Worm (Caenorhabditis elegans) whole organism, L1 larva: Measurements from ENCODE around the gene F13A2.9.

ENCODE experiments used
- C04F5.9 ChIP-seq: sonication (generic microtip); optimal IDR thresholded peaks from 2 replicates; lab custom pipeline; 2016; ENCODE audit warnings: missing genetic modification characterization, missing compliant biosample characterization
- F16B12.6 ChIP-seq: fragments of 150-350 bp; optimal IDR thresholded peaks from 2 replicates; lab custom pipeline; 2014; ENCODE audit warnings: missing biosample characterization, missing genetic modification characterization
- Y116A8C.19 ChIP-seq: sonication (generic microtip); optimal IDR thresholded peaks from 2 replicates; lab custom pipeline; 2016; ENCODE audit warnings: missing compliant biosample characterization, missing genetic modification characterization, borderline replicate concordance
- aha-1 ChIP-seq: fragments of 150-350 bp; optimal IDR thresholded peaks from 2 replicates; lab custom pipeline; 2014; ENCODE audit warnings: missing biosample characterization, missing genetic modification characterization
- ama-1 ChIP-seq: fragments of 150-350 bp; optimal IDR thresholded peaks from 2 replicates; lab custom pipeline; 2014
- ceh-63 ChIP-seq: fragments of 200-800 bp; sonication (Bioruptor generic); optimal IDR thresholded peaks from 2 replicates; lab custom pipeline; 2018; ENCODE audit warnings: mild to moderate bottlenecking, missing genetic modification characterization, missing compliant biosample characterization
- ceh-88 ChIP-seq: fragments of 200-800 bp; sonication (Bioruptor generic); IDR thresholded peaks from 2 replicates; pipeline ENCODE4 v1.3.6; 2022; ENCODE audit warnings: missing genetic modification characterization, missing compliant biosample characterization
- ces-1 ChIP-seq: fragments of 150-350 bp; optimal IDR thresholded peaks from 2 replicates; lab custom pipeline; 2014; ENCODE audit warnings: missing biosample characterization, missing genetic modification reagents, missing genetic modification characterization
- fkh-10 ChIP-seq: sonication (generic microtip); optimal IDR thresholded peaks from 2 replicates; lab custom pipeline; 2017; ENCODE audit warnings: missing biosample characterization, missing genetic modification reagents, missing genetic modification characterization
- fkh-4 ChIP-seq: sonication (generic microtip); optimal IDR thresholded peaks from 2 replicates; lab custom pipeline; 2016; ENCODE audit warnings: missing compliant biosample characterization, missing genetic modification characterization, borderline replicate concordance
- grh-1 ChIP-seq: fragments of 200-800 bp; sonication (Bioruptor generic); IDR thresholded peaks from 2 replicates; pipeline ENCODE4 v1.3.6; 2022; ENCODE audit warnings: missing genetic modification reagents, missing genetic modification characterization, missing compliant biosample characterization
- hlh-4 ChIP-seq: sonication (generic microtip); optimal IDR thresholded peaks from 2 replicates; lab custom pipeline; 2016; ENCODE audit warnings: mild to moderate bottlenecking, missing genetic modification characterization, missing compliant biosample characterization
- hpl-2 ChIP-seq: fragments of 150-350 bp; optimal IDR thresholded peaks from 2 replicates; lab custom pipeline; 2014; ENCODE audit warnings: missing biosample characterization, missing genetic modification reagents, missing genetic modification characterization
- isw-1 ChIP-seq: fragments of 200-800 bp; sonication (Bioruptor generic); IDR thresholded peaks from 2 replicates; pipeline ENCODE4 v1.3.6; 2022; ENCODE audit warnings: missing genetic modification characterization, missing compliant biosample characterization
- jun-1 ChIP-seq: fragments of 150-350 bp; optimal IDR thresholded peaks from 2 replicates; lab custom pipeline; 2014; ENCODE audit warnings: missing biosample characterization, missing genetic modification reagents, missing genetic modification characterization
- lin-13 ChIP-seq: fragments of 150-350 bp; optimal IDR thresholded peaks from 2 replicates; lab custom pipeline; 2014; ENCODE audit warnings: missing biosample characterization, missing genetic modification reagents, missing genetic modification characterization
- lin-39 ChIP-seq: fragments of 150-350 bp; optimal IDR thresholded peaks from 2 replicates; lab custom pipeline; 2014; ENCODE audit warnings: missing biosample characterization, missing genetic modification reagents, missing genetic modification characterization
- lir-3 ChIP-seq: sonication (generic microtip); optimal IDR thresholded peaks from 2 replicates; lab custom pipeline; 2016; ENCODE audit warnings: mild to moderate bottlenecking, missing genetic modification characterization, moderate library complexity, missing compliant biosample characterization; ENCODE audit not compliant: poor library complexity
- lsy-2 ChIP-seq, 2 experiments: fragments of 150-350 bp; optimal IDR thresholded peaks; 2 replicates each; lab custom pipeline; 2014; ENCODE audit warnings: missing biosample characterization in 2 of 2, missing genetic modification characterization in 2 of 2
- mef-2 ChIP-seq: fragments of 150-350 bp; optimal IDR thresholded peaks from 2 replicates; lab custom pipeline; 2014; ENCODE audit warnings: missing biosample characterization, missing genetic modification characterization
- mep-1 ChIP-seq: fragments of 150-350 bp; optimal IDR thresholded peaks from 2 replicates; lab custom pipeline; 2014; ENCODE audit warnings: missing biosample characterization, missing genetic modification characterization
- nhr-11 ChIP-seq: fragments of 150-350 bp; optimal IDR thresholded peaks from 2 replicates; lab custom pipeline; 2014; ENCODE audit warnings: missing biosample characterization, missing genetic modification characterization
- nhr-20 ChIP-seq: sonication (generic microtip); optimal IDR thresholded peaks from 2 replicates; lab custom pipeline; 2016; ENCODE audit warnings: mild to moderate bottlenecking, missing genetic modification characterization, missing compliant biosample characterization
- nhr-237 ChIP-seq: fragments of 150-350 bp; optimal IDR thresholded peaks from 2 replicates; lab custom pipeline; 2014; ENCODE audit warnings: missing biosample characterization, missing genetic modification characterization
- nhr-71 ChIP-seq: sonication (generic microtip); optimal IDR thresholded peaks from 2 replicates; lab custom pipeline; 2016; ENCODE audit warnings: mild to moderate bottlenecking, missing genetic modification characterization, moderate library complexity, missing compliant biosample characterization
- nhr-76 ChIP-seq: sonication (generic microtip); optimal IDR thresholded peaks from 2 replicates; lab custom pipeline; 2017; ENCODE audit warnings: missing biosample characterization, missing genetic modification characterization
- nhr-84 ChIP-seq: sonication (generic microtip); optimal IDR thresholded peaks from 2 replicates; lab custom pipeline; 2017; ENCODE audit warnings: missing biosample characterization, missing genetic modification characterization
- nhr-85 ChIP-seq: sonication (generic microtip); peaks from one replicate; lab custom pipeline; 2016; ENCODE audit warnings: missing genetic modification characterization, inconsistent platforms, missing compliant biosample characterization
- nhr-90 ChIP-seq: sonication (generic microtip); optimal IDR thresholded peaks from 2 replicates; lab custom pipeline; 2016; ENCODE audit warnings: mild to moderate bottlenecking, missing genetic modification characterization, missing compliant biosample characterization; ENCODE audit not compliant: poor library complexity
- pag-3 ChIP-seq: sonication (generic microtip); optimal IDR thresholded peaks from 2 replicates; lab custom pipeline; 2017; ENCODE audit warnings: missing genetic modification characterization, mild to moderate bottlenecking, missing compliant biosample characterization, antibody characterized with exemption, borderline replicate concordance; ENCODE audit not compliant: insufficient read depth
- rnt-1 ChIP-seq: sonication (generic microtip); optimal IDR thresholded peaks from 2 replicates; lab custom pipeline; 2016; ENCODE audit warnings: mild to moderate bottlenecking, missing genetic modification characterization, moderate library complexity, missing compliant biosample characterization
- snpc-4 ChIP-seq: fragments of 150-350 bp; optimal IDR thresholded peaks from 2 replicates; lab custom pipeline; 2014; ENCODE audit warnings: missing biosample characterization, missing genetic modification characterization
- snu-23 ChIP-seq: sonication (generic microtip); optimal IDR thresholded peaks from 2 replicates; lab custom pipeline; 2016; ENCODE audit warnings: missing genetic modification characterization, missing compliant biosample characterization
- sox-4 ChIP-seq: sonication (generic microtip); optimal IDR thresholded peaks from 2 replicates; lab custom pipeline; 2016; ENCODE audit warnings: missing genetic modification characterization, missing compliant biosample characterization
- sptf-1 ChIP-seq: fragments of 150-350 bp; optimal IDR thresholded peaks from 2 replicates; lab custom pipeline; 2014; ENCODE audit warnings: missing biosample characterization, missing genetic modification characterization
- sup-37 ChIP-seq: fragments of 200-800 bp; sonication (Bioruptor generic); optimal IDR thresholded peaks from 2 replicates; lab custom pipeline; 2018; ENCODE audit warnings: mild to moderate bottlenecking, missing genetic modification characterization, missing compliant biosample characterization
- unc-130 ChIP-seq: fragments of 150-350 bp; optimal IDR thresholded peaks from 2 replicates; lab custom pipeline; 2017; ENCODE audit warnings: missing biosample characterization, missing genetic modification characterization, inconsistent platforms
- unc-30 ChIP-seq: sonication (generic microtip); optimal IDR thresholded peaks from 2 replicates; lab custom pipeline; 2017; ENCODE audit warnings: missing biosample characterization, missing genetic modification characterization
- unc-62 ChIP-seq: fragments of 150-350 bp; optimal IDR thresholded peaks from 2 replicates; lab custom pipeline; 2014; ENCODE audit warnings: missing biosample characterization, missing genetic modification reagents, missing genetic modification characterization
- unc-86 ChIP-seq: sonication (generic microtip); optimal IDR thresholded peaks from 2 replicates; lab custom pipeline; 2016; ENCODE audit warnings: missing genetic modification characterization, missing compliant biosample characterization
- unc-98 ChIP-seq: fragments of 200-800 bp; sonication (Bioruptor generic); IDR thresholded peaks from 2 replicates; pipeline ENCODE4 v1.3.6; 2022; ENCODE audit warnings: missing genetic modification characterization, missing compliant biosample characterization
- vab-15 ChIP-seq: sonication (generic microtip); optimal IDR thresholded peaks from 2 replicates; lab custom pipeline; 2017; ENCODE audit warnings: missing genotype, mild to moderate bottlenecking, missing genetic modification characterization, missing compliant biosample characterization
- xbp-1 ChIP-seq: sonication (generic microtip); optimal IDR thresholded peaks from 2 replicates; lab custom pipeline; 2016; ENCODE audit warnings: missing genetic modification characterization, missing compliant biosample characterization
- zip-4 ChIP-seq: fragments of 200-800 bp; sonication (Bioruptor generic); optimal IDR thresholded peaks from 2 replicates; lab custom pipeline; 2018; ENCODE audit warnings: mild to moderate bottlenecking, missing genetic modification characterization, moderate library complexity, missing compliant biosample characterization
- ztf-11 ChIP-seq, 2 experiments: sonication (generic microtip); optimal IDR thresholded peaks; 2 replicates each; lab custom pipeline; 2016 to 2017; ENCODE audit warnings: missing genetic modification characterization in 2 of 2, missing biosample characterization in 1 of 2, missing compliant biosample characterization in 1 of 2

Gene F13A2.9

ce11 chrV:4346799-4347198 lies 40.5 kb downstream of the F13A2.9 start, which contains the start of gene mcm-7 (continued):
- TF ChIP-seq nhr-90 (tag; lab: Kevin White, UChicago) (peak; percentile 19), unc-62 (GFP tag; lab: Kevin White, UChicago) (no peak), zip-4 (no peak), sup-37 (no peak), nhr-85 (tag; lab: Kevin White, UChicago) (peak; percentile 55), fkh-10 (no peak), lsy-2 (tag; optimal IDR thresholded peaks at IDR 0.05; lab: Kevin White, UChicago) (peak; percentile 64 to 86), isw-1 (GFP tag; lab: Robert Waterston, UW) (no peak; the same call in 1 of the 2 replicates), hpl-2 (GFP tag; lab: Kevin White, UChicago) (no peak), unc-30 (no peak), lin-39 (no peak), snu-23 (peak; percentile 64), unc-130 (tag; lab: Kevin White, UChicago) (peak; percentile 43), ceh-88 (GFP tag; lab: Robert Waterston, UW) (no peak), nhr-76 (no peak), rnt-1 (tag; lab: Kevin White, UChicago) (peak; percentile 60), nhr-11 (tag; lab: Kevin White, UChicago) (no peak), unc-86 (tag; lab: Kevin White, UChicago) (peak; percentile 37), nhr-71 (peak; percentile 68), vab-15 (tag; lab: Kevin White, UChicago) (no peak), aha-1 (tag; lab: Kevin White, UChicago) (no peak), C04F5.9 (tag; lab: Kevin White, UChicago) (no peak), ama-1 (no peak), ces-1 (GFP tag; lab: Kevin White, UChicago) (no peak), lin-13 (GFP tag; lab: Kevin White, UChicago) (peak; percentile 16), ceh-63 (GFP tag; lab: Kevin White, UChicago) (no peak), xbp-1 (tag; lab: Kevin White, UChicago) (peak; percentile 46), sptf-1 (no peak), nhr-237 (tag; lab: Kevin White, UChicago) (no peak), sox-4 (tag; lab: Kevin White, UChicago) (no peak), Y116A8C.19 (no peak), hlh-4 (tag; lab: Kevin White, UChicago) (no peak), nhr-84 (no peak), grh-1 (peak; percentile 14; the same call in 1 of the 2 replicates), nhr-20 (peak; percentile 52), ztf-11 (tag; optimal IDR thresholded peaks at IDR 0.05; lab: Kevin White, UChicago) (no peak), mef-2 (tag; lab: Kevin White, UChicago) (no peak), F16B12.6 (tag; lab: Kevin White, UChicago) (peak; percentile 37), pag-3 (no peak), snpc-4 (peak; percentile 17), fkh-4 (tag; lab: Kevin White, UChicago) (no peak), lir-3 (tag; lab: Kevin White, UChicago) (no peak), unc-98 (GFP tag; lab: Robert Waterston, UW) (no peak)

DNA sequence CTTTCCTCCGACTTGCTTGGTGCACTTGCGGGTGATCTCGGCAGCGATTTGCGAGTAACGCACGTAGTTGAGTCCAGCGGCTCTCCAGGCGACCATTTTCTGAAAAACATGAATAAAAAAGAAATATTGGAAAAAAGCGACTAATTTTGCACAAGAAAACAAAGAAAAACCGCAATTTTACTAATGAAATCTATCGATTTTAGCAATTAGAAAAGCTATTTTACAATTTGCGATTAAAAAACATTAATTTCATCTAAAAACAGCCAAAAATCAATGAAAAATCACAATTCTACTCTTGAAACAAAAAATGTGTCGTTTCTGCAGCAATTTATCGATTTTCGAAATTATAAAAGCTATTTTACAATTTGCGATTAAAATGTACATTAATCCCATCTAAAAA lies 41.0 kb downstream of the F13A2.9 start, which contains the start of gene hpo-18:
TSS of gene hpo-18 (minus strand) at position 101 of the 400 bp plus-strand sequence.
- TF ChIP-seq mep-1 (tag; lab: Kevin White, UChicago) (no peak), zip-4 (no peak), lir-3 (tag; lab: Kevin White, UChicago) (no peak), jun-1 (tag; lab: Kevin White, UChicago) (no peak)
